Worm (Caenorhabditis elegans) whole organism, L1 larva: ENCODE data around the gene rsr-2.

Source experiments
- F16B12.6 ChIP-seq: fragments of 150-350 bp; optimal IDR thresholded peaks from 2 replicates; lab custom pipeline; 2014; ENCODE audit warnings: missing biosample characterization, missing genetic modification characterization
- dpl-1 ChIP-seq, 3 experiments: fragments of 150-350 bp in 2 of 3; sonication (generic microtip) in 1 of 3; optimal IDR thresholded peaks; 2 replicates each; lab custom pipeline; 2014 to 2017; ENCODE audit warnings: missing biosample characterization in 3 of 3, missing genetic modification characterization in 3 of 3, missing genetic modification reagents in 3 of 3
- egl-27 ChIP-seq, 2 experiments: fragments of 150-350 bp in 1 of 2; sonication (generic microtip); optimal IDR thresholded peaks; 3 replicates each; lab custom pipeline; 2017 to 2018; ENCODE audit warnings: missing biosample characterization in 2 of 2, missing genetic modification characterization in 2 of 2, missing genetic modification reagents in 2 of 2
- pag-3 ChIP-seq: sonication (generic microtip); optimal IDR thresholded peaks from 2 replicates; lab custom pipeline; 2017; ENCODE audit warnings: missing genetic modification characterization, mild to moderate bottlenecking, missing compliant biosample characterization, antibody characterized with exemption, borderline replicate concordance; ENCODE audit not compliant: insufficient read depth
- rnt-1 ChIP-seq: sonication (generic microtip); optimal IDR thresholded peaks from 2 replicates; lab custom pipeline; 2016; ENCODE audit warnings: mild to moderate bottlenecking, missing genetic modification characterization, moderate library complexity, missing compliant biosample characterization
- sox-4 ChIP-seq: sonication (generic microtip); optimal IDR thresholded peaks from 2 replicates; lab custom pipeline; 2016; ENCODE audit warnings: missing genetic modification characterization, missing compliant biosample characterization
- zag-1 ChIP-seq: fragments of 150-350 bp; optimal IDR thresholded peaks from 2 replicates; lab custom pipeline; 2014; ENCODE audit warnings: missing biosample characterization, missing genetic modification characterization

- TF ChIP-seq sox-4 (tag; lab: Kevin White, UChicago) (no peak), zag-1 (no peak), dpl-1 (GFP tag; optimal IDR thresholded peaks at IDR 0.05; lab: Kevin White, UChicago) (no peak), F16B12.6 (tag; lab: Kevin White, UChicago) (no peak), egl-27 (tag; optimal IDR thresholded peaks at IDR 0.05; lab: Kevin White, UChicago) (no peak), pag-3 (tag; lab: Kevin White, UChicago) (no peak), rnt-1 (tag; lab: Kevin White, UChicago) (no peak)
Measured at ce11 chrII:12204617-12205016, 20.5 kb upstream of the rsr-2 start.
